Worm (Caenorhabditis elegans): ENCODE results near the gene C55C3.1.
A peak's percentile ranks its signal among the peaks of the same experiment; 100 is the strongest.

Gene C55C3.1

DNA sequence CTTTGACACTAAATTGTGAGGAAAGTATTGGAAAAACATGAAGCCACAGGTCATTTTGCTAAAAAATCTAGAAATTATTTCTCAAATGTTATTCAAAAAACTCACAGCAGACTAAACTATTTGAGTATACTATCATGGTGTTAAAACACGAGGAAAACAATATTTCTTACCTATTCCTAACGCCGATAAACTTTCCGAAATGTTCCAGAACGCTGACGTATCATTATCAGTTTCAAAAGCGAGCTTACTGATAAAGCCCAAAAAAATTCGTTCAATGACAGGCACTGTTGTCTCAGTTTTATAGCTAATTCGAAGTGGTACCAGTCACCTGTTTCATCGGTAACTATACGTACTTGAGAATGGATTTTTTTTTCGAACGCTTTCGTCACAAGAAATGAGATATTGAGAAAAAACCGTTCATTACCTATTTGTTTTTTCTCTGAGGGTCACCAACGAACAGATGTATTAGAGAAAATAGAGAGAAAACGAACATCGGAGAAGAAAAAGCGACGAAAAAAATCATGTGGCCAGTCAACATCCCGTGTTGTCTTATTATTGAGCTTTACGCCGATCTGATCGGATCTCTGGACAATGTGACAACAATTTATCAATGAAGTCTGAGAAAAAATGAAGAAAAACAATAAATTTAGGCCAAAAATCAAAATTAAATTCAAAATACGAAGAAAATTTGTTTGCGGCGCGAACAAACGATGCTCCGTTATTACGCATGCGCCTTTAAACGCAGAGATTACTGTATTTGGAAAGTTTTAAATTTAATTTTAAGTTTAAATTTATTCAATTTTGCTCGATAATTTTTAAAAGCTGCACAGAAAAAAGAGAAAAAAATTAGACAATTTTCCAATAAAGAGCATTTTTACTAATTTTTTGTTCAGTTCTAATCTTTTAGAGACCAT is 42.5 kb upstream of the C55C3.1 start (continued):
- TF ChIP-seq lin-13 (GFP tag; optimal IDR thresholded peaks at IDR 0.05), result peak; percentile 17
- TF ChIP-seq ceh-20 (GFP tag; IDR thresholded peaks at IDR 0.05), result no peak
- no peak for TF ChIP-seq aha-1 (tag)
- TF ChIP-seq T20F7.1 (GFP tag; optimal IDR thresholded peaks at IDR 0.05), result no peak
- TF ChIP-seq Y48G9A.11 (GFP tag; IDR thresholded peaks at IDR 0.05), result peak; percentile 98
- peak in 1 of 2 experiments; percentile 82 for TF ChIP-seq daf-16 (GFP tag; optimal IDR thresholded peaks at IDR 0.05)
- TF ChIP-seq daf-16 (tag; optimal IDR thresholded peaks at IDR 0.05), result peak; percentile 79
- TF ChIP-seq hlh-11 (tag; optimal IDR thresholded peaks at IDR 0.05), result peak; percentile 73
- peak; percentile 29 for TF ChIP-seq nhr-28 (tag; optimal IDR thresholded peaks at IDR 0.05)
- no peak for TF ChIP-seq egl-43 (GFP tag; IDR thresholded peaks at IDR 0.05)
- no peak for TF ChIP-seq ceh-62 (tag; optimal IDR thresholded peaks at IDR 0.05)
- no peak for TF ChIP-seq nhr-111 (GFP tag; optimal IDR thresholded peaks at IDR 0.05)
- no peak for TF ChIP-seq vab-7 (GFP tag; IDR thresholded peaks at IDR 0.05)
- TF ChIP-seq spr-1 (tag; optimal IDR thresholded peaks at IDR 0.05), result no peak
- peak; percentile 1 for TF ChIP-seq zip-2 (tag; optimal IDR thresholded peaks at IDR 0.05)
- no peak for TF ChIP-seq F49E8.2 (tag; optimal IDR thresholded peaks at IDR 0.05; ENCODE audit: borderline replicate concordance)

DNA sequence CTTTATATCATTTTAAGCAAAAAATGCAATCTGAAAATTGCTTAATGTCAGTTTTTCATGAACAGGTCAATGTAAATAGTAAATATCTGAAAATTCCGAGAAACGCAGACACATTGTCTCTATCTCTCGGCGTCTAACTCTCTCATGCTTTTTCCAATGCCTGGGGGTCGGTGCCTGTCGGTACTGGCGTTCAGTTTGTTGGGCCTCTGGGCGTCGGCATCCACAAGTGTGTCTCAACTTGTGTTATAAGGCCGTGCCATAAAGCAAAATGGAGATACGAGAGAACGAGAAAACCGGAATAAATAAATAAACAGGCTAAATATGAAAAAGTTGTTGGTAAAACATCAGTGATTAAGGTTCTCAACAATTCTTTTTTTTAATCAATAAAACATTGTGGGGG is 41.7 kb upstream of the C55C3.1 start:
- no peak for TF ChIP-seq lir-3 (tag; optimal IDR thresholded peaks at IDR 0.05)
- TF ChIP-seq R02D3.7 (tag; optimal IDR thresholded peaks at IDR 0.05), result no peak
- TF ChIP-seq ceh-32 (tag; optimal IDR thresholded peaks at IDR 0.05; ENCODE audit: poor library complexity), result no peak
- TF ChIP-seq aly-2 (tag; optimal IDR thresholded peaks at IDR 0.05), result no peak
- TF ChIP-seq daf-8 (GFP tag; IDR thresholded peaks at IDR 0.05), result no peak
- TF ChIP-seq hif-1 (tag; optimal IDR thresholded peaks at IDR 0.05), result peak in 1 of 2 experiments; percentile 23
- TF ChIP-seq nhr-11 (tag; optimal IDR thresholded peaks at IDR 0.05), result peak; percentile 43
- no peak for TF ChIP-seq tag-97 (GFP tag; IDR thresholded peaks at IDR 0.05)
- TF ChIP-seq ces-1 (GFP tag; optimal IDR thresholded peaks at IDR 0.05), result no peak
- TF ChIP-seq nhr-42 (GFP tag; IDR thresholded peaks at IDR 0.05), result no peak
- no peak for TF ChIP-seq Y75B8A.6 (GFP tag; IDR thresholded peaks at IDR 0.05)
- no peak for TF ChIP-seq mxl-2 (GFP tag; conservative IDR thresholded peaks at IDR 0.05)
- TF ChIP-seq dmd-9 (GFP tag; IDR thresholded peaks at IDR 0.05), result 0 out of 2 replicates have a peak, but pooled peaks have one; percentile 5
- no peak for TF ChIP-seq lin-38 (GFP tag; IDR thresholded peaks at IDR 0.05)
- no peak for TF ChIP-seq mes-2 (tag; optimal IDR thresholded peaks at IDR 0.05; ENCODE audit: poor library complexity, severe bottlenecking)
- no peak for TF ChIP-seq ceh-28 (tag; optimal IDR thresholded peaks at IDR 0.05)
- TF ChIP-seq fos-1 (tag; optimal IDR thresholded peaks at IDR 0.05), result no peak
- no peak for TF ChIP-seq F44E2.7 (GFP tag; IDR thresholded peaks at IDR 0.05)
- no peak for TF ChIP-seq zip-11 (GFP tag; IDR thresholded peaks at IDR 0.05)
- no peak for TF ChIP-seq lin-13 (GFP tag; optimal IDR thresholded peaks at IDR 0.05)
- TF ChIP-seq snpc-4 (tag; optimal IDR thresholded peaks at IDR 0.05), result no peak
- no peak for TF ChIP-seq pha-4 (GFP tag; IDR thresholded peaks at IDR 0.05)
- no peak for TF ChIP-seq pha-4 (tag; optimal IDR thresholded peaks at IDR 0.05)
- no peak for TF ChIP-seq T26A8.4 (GFP tag; IDR thresholded peaks at IDR 0.05)
- no peak for TF ChIP-seq zag-1 (tag; optimal IDR thresholded peaks at IDR 0.05)
- no peak for TF ChIP-seq attf-4 (tag; optimal IDR thresholded peaks at IDR 0.05)
- no peak for TF ChIP-seq sdz-12 (GFP tag; optimal IDR thresholded peaks at IDR 0.05)
- no peak for TF ChIP-seq unc-130 (GFP tag; optimal IDR thresholded peaks at IDR 0.05)
- TF ChIP-seq ctbp-1 (GFP tag; IDR thresholded peaks at IDR 0.05), result 0 out of 2 replicates have a peak, but pooled peaks have one; percentile 19
- TF ChIP-seq nhr-77 (tag; optimal IDR thresholded peaks at IDR 0.05), result peak; percentile 16
- no peak for TF ChIP-seq ceh-44 (GFP tag; IDR thresholded peaks at IDR 0.05)
- no peak for TF ChIP-seq egl-27 (tag; optimal IDR thresholded peaks at IDR 0.05)
- peak; percentile 50 for TF ChIP-seq nhr-28 (tag; optimal IDR thresholded peaks at IDR 0.05)
- TF ChIP-seq nhr-48 (tag; optimal IDR thresholded peaks at IDR 0.05), result no peak
- no peak for TF ChIP-seq D1046.2 (GFP tag; IDR thresholded peaks at IDR 0.05)
- no peak for TF ChIP-seq ztf-11 (tag; optimal IDR thresholded peaks at IDR 0.05)
